Fruit fly (Drosophila melanogaster) whole organism, wandering third instar larva: Measurements from ENCODE around the gene CG34125.

ENCODE experiments used
- pan ChIP-seq: fragments of >200 bp; optimal IDR thresholded peaks from 2 replicates; lab custom pipeline; 2017
- psq ChIP-seq: fragments of 200-800 bp; sonication (Bioruptor generic); optimal IDR thresholded peaks from 3 replicates; lab custom pipeline; 2017; ENCODE audit warnings: missing biosample characterization, mild to moderate bottlenecking, missing genetic modification characterization, moderate library complexity
- tai ChIP-seq: sonication (Bioruptor generic); optimal IDR thresholded peaks from 2 replicates; lab custom pipeline; 2016; ENCODE audit warnings: missing biosample characterization, missing genetic modification characterization

dm6 chr2L:4998571-4999191 is 33.2 kb downstream of the CG34125 start:
- TF ChIP-seq psq (GFP tag; lab: Kevin White, UChicago) (no peak), pan (lab: Kevin White, UChicago) (no peak), tai (GFP tag; lab: Kevin White, UChicago) (no peak)
